Fruit fly (Drosophila melanogaster): Measurements from ENCODE around the gene CG34175.

Gene CG34175

dm6 chr2L:3397594-3398073 is at the start of gene CG34175:
Gene CG34175 (plus strand): TSS chr2L:3398023.
- TF ChIP-seq psq (optimal IDR thresholded peaks at IDR 0.05) (no peak), h (optimal IDR thresholded peaks at IDR 0.05) (no peak), Myc (optimal IDR thresholded peaks at IDR 0.05) (no peak), Sin3A (optimal IDR thresholded peaks at IDR 0.05) (no peak), ttk (optimal IDR thresholded peaks at IDR 0.05) (no peak), insv (optimal IDR thresholded peaks at IDR 0.05) (no peak)

- no peak for TF ChIP-seq psq (optimal IDR thresholded peaks at IDR 0.05)
- no peak for TF ChIP-seq Myc (optimal IDR thresholded peaks at IDR 0.05)
- no peak for TF ChIP-seq Sin3A (optimal IDR thresholded peaks at IDR 0.05)
- no peak for TF ChIP-seq h (optimal IDR thresholded peaks at IDR 0.05)
- no peak for TF ChIP-seq insv (optimal IDR thresholded peaks at IDR 0.05)
- TF ChIP-seq ttk (optimal IDR thresholded peaks at IDR 0.05) = no peak
Measured at dm6 chr2L:3348146-3348747, 49.6 kb upstream of the CG34175 start.

DNA sequence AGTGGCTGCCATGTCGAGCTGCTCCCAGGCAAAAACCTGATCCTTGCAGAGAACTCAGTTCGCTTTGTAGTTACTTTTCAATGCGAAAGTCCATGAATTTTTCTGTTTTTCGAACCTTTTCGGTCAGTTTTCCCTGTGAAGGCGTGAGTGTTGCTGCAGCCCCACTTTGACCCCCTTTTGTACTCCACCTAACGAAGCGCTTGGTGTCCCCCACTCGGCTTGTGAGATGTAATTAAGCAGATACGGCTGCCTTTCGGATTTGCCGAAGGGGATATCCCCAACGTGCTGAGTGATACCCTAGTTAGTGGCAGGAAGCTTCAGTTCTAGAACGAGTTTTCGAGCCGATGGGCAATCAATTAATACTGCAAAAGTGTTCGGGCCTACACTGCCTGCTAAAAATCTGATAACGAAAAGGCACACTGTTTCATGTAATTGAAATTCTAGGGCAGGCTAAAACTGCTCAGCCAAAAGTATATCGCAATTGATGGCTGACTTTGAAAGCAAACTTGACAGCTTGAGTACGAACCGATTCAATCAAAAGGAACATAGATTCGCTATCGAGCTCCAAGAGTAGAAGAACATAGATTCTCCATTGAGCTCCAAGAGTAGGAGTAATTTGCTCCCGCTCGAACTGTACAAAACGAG is 46.1 kb upstream of the CG34175 start:
- TF ChIP-seq ttk (optimal IDR thresholded peaks at IDR 0.05) = no peak
- no peak for TF ChIP-seq Sin3A (optimal IDR thresholded peaks at IDR 0.05)
- no peak for TF ChIP-seq psq (optimal IDR thresholded peaks at IDR 0.05)
- no peak for TF ChIP-seq h (optimal IDR thresholded peaks at IDR 0.05)
- no peak for TF ChIP-seq Myc (optimal IDR thresholded peaks at IDR 0.05)
- TF ChIP-seq insv (optimal IDR thresholded peaks at IDR 0.05) = no peak

DNA sequence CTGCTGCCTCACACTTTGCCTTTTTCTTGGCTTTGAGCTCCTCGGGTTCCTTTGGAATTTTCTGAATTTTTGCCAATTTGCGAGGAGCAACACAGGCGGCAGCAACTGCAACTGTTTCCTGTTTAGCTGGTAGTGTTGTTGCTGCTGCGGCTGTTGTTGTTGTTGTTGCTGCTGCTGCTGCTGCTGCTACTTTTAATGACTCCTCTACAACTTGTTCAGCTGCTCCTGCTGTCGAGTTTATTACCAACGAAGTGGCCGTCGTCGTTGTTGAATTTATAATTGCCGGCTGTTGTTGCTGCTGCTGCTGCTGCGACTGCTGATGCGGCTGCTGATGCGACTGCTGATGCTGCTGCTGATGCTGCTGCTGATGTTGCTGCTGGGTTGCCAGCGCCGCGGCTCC is 44.9 kb upstream of the CG34175 start:
- TF ChIP-seq ttk (optimal IDR thresholded peaks at IDR 0.05) (no peak), h (optimal IDR thresholded peaks at IDR 0.05) (no peak), insv (optimal IDR thresholded peaks at IDR 0.05) (no peak)

dm6 chr2L:3353791-3354190 is 44.0 kb upstream of the CG34175 start:
- no peak for TF ChIP-seq ttk (optimal IDR thresholded peaks at IDR 0.05)
- no peak for TF ChIP-seq Myc (optimal IDR thresholded peaks at IDR 0.05)
- no peak for TF ChIP-seq psq (optimal IDR thresholded peaks at IDR 0.05)
- TF ChIP-seq insv (optimal IDR thresholded peaks at IDR 0.05) = no peak

dm6 chr2L:3354642-3355380 is 43.0 kb upstream of the CG34175 start, which contains the start of gene E23:
Gene E23 (minus strand): TSS chr2L:3354829.
- TF ChIP-seq ttk (optimal IDR thresholded peaks at IDR 0.05) (no peak), psq (optimal IDR thresholded peaks at IDR 0.05) (no peak), Myc (optimal IDR thresholded peaks at IDR 0.05) (no peak), insv (optimal IDR thresholded peaks at IDR 0.05) (no peak), h (optimal IDR thresholded peaks at IDR 0.05) (no peak), Sin3A (optimal IDR thresholded peaks at IDR 0.05) (no peak)

DNA sequence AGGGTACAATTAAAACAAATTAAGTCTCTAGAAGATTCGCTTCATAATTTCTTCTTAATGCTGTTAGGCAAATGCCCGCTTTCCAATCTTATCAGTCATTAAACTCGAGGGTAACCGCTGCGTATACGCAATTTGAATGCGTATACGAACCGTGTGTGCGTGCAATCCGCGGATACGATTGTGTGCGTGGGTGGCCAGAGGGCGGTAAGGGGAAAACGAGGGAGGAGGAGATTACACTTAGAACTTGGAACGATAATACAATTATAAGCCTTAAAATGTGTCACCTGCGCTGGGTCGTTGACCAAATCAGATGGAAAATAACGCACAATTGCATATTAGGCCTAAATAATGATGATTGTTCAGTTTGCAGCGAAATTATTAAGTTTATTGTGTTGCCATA is 42.0 kb upstream of the CG34175 start:
- no peak for TF ChIP-seq Myc (optimal IDR thresholded peaks at IDR 0.05)
- TF ChIP-seq Sin3A (optimal IDR thresholded peaks at IDR 0.05) = no peak
- no peak for TF ChIP-seq psq (optimal IDR thresholded peaks at IDR 0.05)
- no peak for TF ChIP-seq insv (optimal IDR thresholded peaks at IDR 0.05)
- no peak for TF ChIP-seq ttk (optimal IDR thresholded peaks at IDR 0.05)
- no peak for TF ChIP-seq h (optimal IDR thresholded peaks at IDR 0.05)

DNA sequence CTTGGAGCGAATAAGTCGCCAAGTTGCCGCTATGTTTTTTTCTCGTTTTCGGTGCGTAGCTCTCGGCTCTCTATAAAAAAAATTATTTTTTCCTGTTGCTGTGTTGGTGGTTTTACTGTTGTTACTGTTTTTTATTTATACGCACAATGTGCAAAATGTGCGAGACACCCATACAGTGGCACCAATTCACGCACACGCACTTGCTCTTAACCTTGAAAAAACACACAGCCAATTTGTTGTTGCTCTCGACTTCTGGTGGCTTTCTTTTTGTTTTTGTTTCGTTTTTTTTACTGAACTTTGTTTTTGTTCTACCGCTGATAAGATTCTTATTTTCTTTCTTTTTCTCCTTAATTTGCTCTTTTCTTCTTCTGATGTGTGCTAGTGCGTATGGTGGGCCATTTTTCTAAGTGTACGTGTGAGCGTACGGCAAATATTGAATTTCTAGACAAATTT is 41.6 kb upstream of the CG34175 start:
- no peak for TF ChIP-seq Sin3A (optimal IDR thresholded peaks at IDR 0.05)
- no peak for TF ChIP-seq Myc (optimal IDR thresholded peaks at IDR 0.05)
- TF ChIP-seq ttk (optimal IDR thresholded peaks at IDR 0.05) = no peak

DNA sequence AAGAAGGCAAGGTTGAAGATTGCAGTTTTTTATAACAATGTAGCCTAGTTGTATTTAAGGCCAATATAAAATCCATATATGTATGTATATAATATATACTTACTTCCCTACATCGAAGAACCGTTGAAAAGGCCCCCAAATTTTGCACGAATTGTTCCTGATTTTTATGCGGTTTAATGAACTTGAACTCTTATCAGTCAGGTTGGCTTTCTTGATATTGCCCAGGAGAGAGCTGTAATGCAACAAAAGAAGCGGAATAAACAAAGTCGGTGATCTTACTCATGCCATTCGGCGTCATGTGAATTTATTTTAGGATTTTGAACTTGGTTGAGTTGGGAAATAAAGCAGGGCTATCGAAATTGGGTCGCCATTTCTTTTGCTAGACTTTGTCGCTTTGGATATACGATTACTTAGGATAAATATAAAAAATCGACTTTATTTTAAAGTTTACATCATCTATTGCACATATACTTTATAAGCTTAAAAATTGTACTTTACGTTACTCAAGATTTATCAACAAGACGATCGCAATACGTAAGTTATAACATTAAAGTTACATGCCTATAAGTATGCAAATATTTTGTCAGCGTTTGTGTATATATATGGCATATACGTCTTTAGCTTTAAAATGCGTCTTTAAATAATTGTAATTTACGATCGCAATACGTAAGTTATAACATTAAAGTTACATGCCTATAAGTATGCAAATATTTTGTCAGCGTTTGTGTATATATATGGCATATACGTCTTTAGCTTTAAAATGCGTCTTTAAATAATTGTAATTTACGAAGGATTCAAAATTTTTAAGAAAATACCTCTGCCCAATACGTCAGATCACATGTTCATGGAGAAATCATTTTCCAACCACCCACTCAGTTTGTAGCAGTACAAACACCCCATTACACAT is 40.8 kb upstream of the CG34175 start, which contains the start of gene CG8838:
Gene CG8838 (plus strand): TSS at position 857 of the 907 bp plus-strand sequence.
- TF ChIP-seq ttk (optimal IDR thresholded peaks at IDR 0.05) = no peak
- TF ChIP-seq Myc (optimal IDR thresholded peaks at IDR 0.05) = no peak
- no peak for TF ChIP-seq h (optimal IDR thresholded peaks at IDR 0.05)
- no peak for TF ChIP-seq insv (optimal IDR thresholded peaks at IDR 0.05)
- no peak for TF ChIP-seq Sin3A (optimal IDR thresholded peaks at IDR 0.05)
- no peak for TF ChIP-seq psq (optimal IDR thresholded peaks at IDR 0.05)

dm6 chr2L:3361821-3362220 is 36.0 kb upstream of the CG34175 start:
- TF ChIP-seq Sin3A (optimal IDR thresholded peaks at IDR 0.05) (no peak), ttk (optimal IDR thresholded peaks at IDR 0.05) (no peak), psq (optimal IDR thresholded peaks at IDR 0.05) (no peak), insv (optimal IDR thresholded peaks at IDR 0.05) (no peak), h (optimal IDR thresholded peaks at IDR 0.05) (no peak), Myc (optimal IDR thresholded peaks at IDR 0.05) (no peak)

DNA sequence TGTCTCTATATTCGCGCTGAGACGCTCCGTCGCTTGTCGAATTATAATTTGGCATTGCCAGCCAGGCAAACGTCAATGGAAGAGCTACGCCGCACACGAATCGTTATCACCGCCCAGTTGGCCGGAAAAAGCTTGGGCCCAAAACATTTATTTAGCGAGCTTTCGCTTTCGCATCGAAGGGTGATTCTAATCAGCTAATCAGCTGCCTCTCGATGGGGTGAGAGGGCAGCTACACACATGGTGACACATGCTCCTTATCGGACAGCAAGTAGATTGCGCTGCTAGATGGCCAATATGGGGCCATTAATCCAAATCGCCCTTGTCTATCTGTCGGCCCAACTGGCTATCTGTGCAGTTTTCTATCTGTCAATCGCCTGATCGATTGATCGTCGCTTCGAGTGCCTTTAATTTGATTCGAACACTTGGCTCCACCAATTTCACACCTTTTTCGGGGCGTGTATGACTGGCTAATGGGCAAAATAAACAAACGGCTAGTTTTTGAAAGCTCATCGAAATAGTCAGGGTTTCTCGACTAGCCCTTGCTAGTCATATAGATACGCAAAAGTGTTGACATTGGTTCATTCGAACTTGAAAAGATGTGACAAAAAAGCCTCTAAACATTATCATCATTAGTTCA is 31.7 kb upstream of the CG34175 start:
- TF ChIP-seq psq (optimal IDR thresholded peaks at IDR 0.05) = no peak
- TF ChIP-seq h (optimal IDR thresholded peaks at IDR 0.05) = no peak
- no peak for TF ChIP-seq ttk (optimal IDR thresholded peaks at IDR 0.05)
- no peak for TF ChIP-seq Sin3A (optimal IDR thresholded peaks at IDR 0.05)
- TF ChIP-seq insv (optimal IDR thresholded peaks at IDR 0.05) = no peak
- TF ChIP-seq Myc (optimal IDR thresholded peaks at IDR 0.05) = no peak
